Worm (Caenorhabditis elegans) whole organism, L4/young adult: Measurements from ENCODE around the gene F18C5.9.

Experiments used
- W03F9.2 ChIP-seq: fragments of 150-350 bp; optimal IDR thresholded peaks from 2 replicates; lab custom pipeline; 2014; ENCODE audit warnings: missing biosample characterization, missing genetic modification characterization
- dao-5 ChIP-seq: sonication (generic microtip); optimal IDR thresholded peaks from 2 replicates; lab custom pipeline; 2016; ENCODE audit warnings: missing genotype, missing genetic modification characterization, moderate library complexity, missing compliant biosample characterization
- him-1 ChIP-seq: sonication (generic microtip); optimal IDR thresholded peaks from 2 replicates; lab custom pipeline; 2016; ENCODE audit warnings: missing genotype, missing genetic modification reagents, missing genetic modification characterization, missing compliant biosample characterization

Gene F18C5.9

ce11 chrII:6616770-6617169 is 49.8 kb downstream of the F18C5.9 start, which contains the start of gene klf-3:
TSS of gene klf-3 (plus strand) at chrII:6616878.
- TF ChIP-seq W03F9.2 (tag; lab: Kevin White, UChicago) (no peak), him-1 (tag; lab: Kevin White, UChicago) (no peak), dao-5 (no peak)
